Fruit fly (Drosophila melanogaster): ENCODE results near the gene CG2975.

DNA sequence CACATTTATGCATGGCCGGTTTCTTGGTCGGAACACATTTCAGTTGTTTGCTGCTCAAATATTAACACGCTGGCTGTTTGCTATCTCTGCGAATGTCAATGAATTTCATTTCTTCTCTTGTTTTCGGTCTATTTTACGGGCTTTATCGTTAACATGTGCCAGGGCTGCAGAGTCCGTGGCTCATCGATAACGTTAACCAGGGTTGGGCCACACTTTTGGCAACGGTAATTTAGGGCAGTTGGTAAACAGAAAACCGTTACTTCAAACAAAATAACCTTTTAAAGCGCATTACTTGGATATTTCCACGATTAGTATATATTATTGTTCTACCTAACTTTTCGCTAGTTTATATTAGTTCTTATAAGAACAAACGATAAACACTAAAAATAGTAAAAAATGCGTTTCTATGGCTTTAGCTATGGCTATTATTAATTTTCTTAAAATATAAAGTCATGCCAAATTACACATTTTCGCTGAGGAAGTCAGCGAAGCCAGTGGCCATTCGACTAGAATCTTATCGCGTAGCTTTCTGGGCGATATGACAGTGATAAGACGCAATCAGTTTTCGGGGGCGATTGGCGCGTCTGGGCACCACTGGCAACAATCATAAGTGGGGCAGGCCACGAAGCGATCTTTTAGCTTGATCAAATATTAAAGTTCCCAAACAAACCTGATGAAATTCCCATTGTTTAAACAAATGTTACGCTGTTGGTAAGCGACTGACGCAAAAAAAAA lies 43.2 kb downstream of the CG2975 start:
- TF ChIP-seq CTCF (optimal IDR thresholded peaks at IDR 0.05) (no peak), CG8478 (optimal IDR thresholded peaks at IDR 0.05) (no peak)
